Fruit fly (Drosophila melanogaster) whole organism, wandering third instar larva: ENCODE measurements around the gene CG7231.

Experiments
- Abd-B ChIP-seq: fragments of >200 bp; optimal IDR thresholded peaks from 2 replicates; lab custom pipeline; 2017; ENCODE audit warnings: missing biosample characterization, missing genetic modification characterization
- CG32264 ChIP-seq: fragments of 200-800 bp; sonication (Bioruptor generic); optimal IDR thresholded peaks from 2 replicates; lab custom pipeline; 2016; ENCODE audit warnings: missing biosample characterization, missing genetic modification characterization
- CrebA ChIP-seq: fragments of 200-800 bp; sonication (Bioruptor generic); optimal IDR thresholded peaks from 2 replicates; lab custom pipeline; 2016; ENCODE audit warnings: missing biosample characterization, mild to moderate bottlenecking, missing genetic modification characterization, borderline replicate concordance
- Dfd ChIP-seq: fragments of >200 bp; optimal IDR thresholded peaks from 2 replicates; lab custom pipeline; 2017; ENCODE audit warnings: missing biosample characterization, missing genetic modification characterization
- Dif ChIP-seq: fragments of 200-275, 200-300 bp; sonication (Bioruptor generic); optimal IDR thresholded peaks from 2 replicates; lab custom pipeline; 2018; ENCODE audit warnings: missing biosample characterization, missing genetic modification characterization; ENCODE audit not compliant: partially characterized antibody
- GATAd ChIP-seq: sonication (Bioruptor generic); optimal IDR thresholded peaks from 2 replicates; lab custom pipeline; 2016; ENCODE audit warnings: missing biosample characterization, missing genetic modification characterization
- HLH106 ChIP-seq: fragments of 200-800 bp; optimal IDR thresholded peaks from 3 replicates; lab custom pipeline; 2019; ENCODE audit warnings: missing biosample characterization, mild to moderate bottlenecking, missing genetic modification characterization, moderate library complexity
- Hnf4 ChIP-seq: fragments of 200-800 bp; sonication (Bioruptor generic); optimal IDR thresholded peaks from 2 replicates; lab custom pipeline; 2016; ENCODE audit warnings: missing biosample characterization, mild to moderate bottlenecking, missing genetic modification characterization
- Hr78 ChIP-seq: fragments of >200 bp; optimal IDR thresholded peaks from 2 replicates; lab custom pipeline; 2017; ENCODE audit warnings: missing biosample characterization, missing genetic modification characterization
- Hr83 ChIP-seq: fragments of 200-300 bp; sonication (Bioruptor generic); optimal IDR thresholded peaks from 2 replicates; lab custom pipeline; 2016; ENCODE audit warnings: missing biosample characterization, mild to moderate bottlenecking, missing genetic modification characterization, moderate library complexity; ENCODE audit not compliant: poor library complexity, severe bottlenecking
- Jra ChIP-seq: sonication (Bioruptor generic); optimal IDR thresholded peaks from 2 replicates; lab custom pipeline; 2016; ENCODE audit warnings: missing biosample characterization, missing genetic modification characterization
- Mio ChIP-seq: sonication (Bioruptor generic); optimal IDR thresholded peaks from 2 replicates; lab custom pipeline; 2016; ENCODE audit warnings: missing biosample characterization, missing genetic modification characterization
- Myc ChIP-seq: fragments of >200 bp; optimal IDR thresholded peaks from 2 replicates; lab custom pipeline; 2017
- N ChIP-seq: fragments of >200 bp; optimal IDR thresholded peaks from 2 replicates; lab custom pipeline; 2018; ENCODE audit warnings: missing biosample characterization, missing external identifiers, missing genetic modification characterization
- OdsH ChIP-seq: fragments of 200-800 bp; sonication (Bioruptor generic); optimal IDR thresholded peaks from 2 replicates; lab custom pipeline; 2016; ENCODE audit warnings: missing biosample characterization, mild to moderate bottlenecking, missing genetic modification characterization
- Rel ChIP-seq, 2 experiments: fragments of 200-800 bp; sonication (Bioruptor generic) in 1 of 2; optimal IDR thresholded peaks; 2 replicates in 1 of 2; 3 replicates in 1 of 2; lab custom pipeline; 2016 to 2019; ENCODE audit warnings: mild to moderate bottlenecking in 2 of 2, missing biosample characterization in 2 of 2, missing genetic modification characterization in 2 of 2, moderate library complexity in 1 of 2
- Sp1 ChIP-seq: fragments of 200-800 bp; sonication (Bioruptor generic); optimal IDR thresholded peaks from 3 replicates; lab custom pipeline; 2019; ENCODE audit warnings: missing biosample characterization, mild to moderate bottlenecking, missing genetic modification characterization, moderate library complexity
- Vsx2 ChIP-seq: fragments of 200-300, 225-300 bp; sonication (Bioruptor generic); optimal IDR thresholded peaks from 2 replicates; lab custom pipeline; 2018; ENCODE audit warnings: missing biosample characterization, missing genetic modification characterization; ENCODE audit not compliant: partially characterized antibody
- br ChIP-seq: fragments of 200-800 bp; sonication (Bioruptor generic); optimal IDR thresholded peaks from 2 replicates; lab custom pipeline; 2016; ENCODE audit warnings: missing biosample characterization, missing genetic modification characterization
- brk ChIP-seq: fragments of 200-800 bp; sonication (Bioruptor generic); optimal IDR thresholded peaks from 2 replicates; lab custom pipeline; 2016; ENCODE audit warnings: missing biosample characterization, mild to moderate bottlenecking, missing genetic modification characterization
- dl ChIP-seq, 2 experiments: fragments of 175-275, 200-275 bp in 1 of 2; fragments of 200-275 bp in 1 of 2; sonication (Bioruptor generic); optimal IDR thresholded peaks; lab custom pipeline; 2018; ENCODE audit warnings: mild to moderate bottlenecking in 2 of 2, missing biosample characterization in 2 of 2, missing genetic modification characterization in 2 of 2, moderate library complexity in 2 of 2; ENCODE audit not compliant: partially characterized antibody in 2 of 2, insufficient read depth in 1 of 2
- dmrt93B ChIP-seq: fragments of 200-800 bp; sonication (Bioruptor generic); optimal IDR thresholded peaks from 2 replicates; lab custom pipeline; 2018; ENCODE audit warnings: missing biosample characterization, mild to moderate bottlenecking, missing genetic modification characterization
- dsf ChIP-seq: sonication (Bioruptor generic); optimal IDR thresholded peaks from 2 replicates; lab custom pipeline; 2016; ENCODE audit warnings: missing biosample characterization, missing genetic modification characterization, borderline replicate concordance
- ey ChIP-seq: fragments of 200-800 bp; sonication (Bioruptor generic); optimal IDR thresholded peaks from 2 replicates; lab custom pipeline; 2016; ENCODE audit warnings: missing biosample characterization, missing genetic modification characterization
- foxo ChIP-seq, 2 experiments: fragments of 200-800 bp; sonication (Bioruptor generic); optimal IDR thresholded peaks; 2 replicates in 1 of 2; 3 replicates in 1 of 2; lab custom pipeline; 2016 to 2017; ENCODE audit warnings: missing biosample characterization in 2 of 2, missing genetic modification characterization in 2 of 2
- fru ChIP-seq: fragments of 200-800 bp; sonication (Bioruptor generic); optimal IDR thresholded peaks from 3 replicates; lab custom pipeline; 2016; ENCODE audit warnings: missing biosample characterization, mild to moderate bottlenecking, missing genetic modification characterization
- h ChIP-seq: fragments of 200-800 bp; sonication (Bioruptor generic); optimal IDR thresholded peaks from 3 replicates; lab custom pipeline; 2016; ENCODE audit warnings: missing biosample characterization, mild to moderate bottlenecking, missing genetic modification characterization
- jim ChIP-seq: fragments of 175-275, 200-325 bp; sonication (Bioruptor generic); optimal IDR thresholded peaks from 2 replicates; lab custom pipeline; 2016; ENCODE audit warnings: missing biosample characterization, mild to moderate bottlenecking, missing genetic modification characterization
- lola ChIP-seq: fragments of >200 bp; optimal IDR thresholded peaks from 2 replicates; lab custom pipeline; 2017; ENCODE audit warnings: missing biosample characterization, missing genetic modification characterization
- pan ChIP-seq: fragments of >200 bp; optimal IDR thresholded peaks from 2 replicates; lab custom pipeline; 2017
- psq ChIP-seq: fragments of 200-800 bp; sonication (Bioruptor generic); optimal IDR thresholded peaks from 3 replicates; lab custom pipeline; 2017; ENCODE audit warnings: missing biosample characterization, mild to moderate bottlenecking, missing genetic modification characterization, moderate library complexity
- rgr ChIP-seq: fragments of 200-800 bp; sonication (Bioruptor generic); optimal IDR thresholded peaks from 3 replicates; lab custom pipeline; 2016; ENCODE audit warnings: missing biosample characterization, mild to moderate bottlenecking, missing genetic modification characterization
- sage ChIP-seq: fragments of 200-800 bp; sonication (Bioruptor generic); optimal IDR thresholded peaks from 2 replicates; lab custom pipeline; 2016; ENCODE audit warnings: missing biosample characterization, mild to moderate bottlenecking, missing genetic modification characterization
- sv ChIP-seq: fragments of 200-800 bp; sonication (Bioruptor generic); optimal IDR thresholded peaks from 3 replicates; lab custom pipeline; 2016; ENCODE audit warnings: missing biosample characterization, missing genetic modification characterization
- tai ChIP-seq: sonication (Bioruptor generic); optimal IDR thresholded peaks from 2 replicates; lab custom pipeline; 2016; ENCODE audit warnings: missing biosample characterization, missing genetic modification characterization
- usp ChIP-seq: fragments of >200 bp; optimal IDR thresholded peaks from 2 replicates; lab custom pipeline; 2017; ENCODE audit warnings: missing biosample characterization, missing genetic modification characterization
- woc ChIP-seq: sonication (Bioruptor generic); optimal IDR thresholded peaks from 2 replicates; lab custom pipeline; 2016; ENCODE audit warnings: missing biosample characterization, mild to moderate bottlenecking, missing genetic modification characterization

The CG7231 gene

dm6 chr2L:8031588-8031987, 47.8 kb downstream of the CG7231 start:
- TF ChIP-seq br = no peak
- TF ChIP-seq Dif (GFP tag; lab: Kevin White, UChicago) = peak; percentile 67
- TF ChIP-seq dsf (GFP tag; lab: Kevin White, UChicago) = no peak
- TF ChIP-seq Sp1 = no peak
- TF ChIP-seq psq (GFP tag; lab: Kevin White, UChicago) = peak; percentile 40
- TF ChIP-seq dmrt93B (GFP tag; lab: Kevin White, UChicago) = no peak
- TF ChIP-seq dl (GFP tag; optimal IDR thresholded peaks at IDR 0.05; lab: Kevin White, UChicago; ENCODE audit: insufficient read depth in 1 of 2, partially characterized antibody in 2 of 2) = peak in 1 of 2 experiments; percentile 56
- TF ChIP-seq GATAd (GFP tag; lab: Kevin White, UChicago) = no peak
- no peak for TF ChIP-seq woc (GFP tag; lab: Kevin White, UChicago)
- TF ChIP-seq Hnf4 = peak; percentile 6

- TF ChIP-seq HLH106 = no peak
- TF ChIP-seq dl (GFP tag; optimal IDR thresholded peaks at IDR 0.05; lab: Kevin White, UChicago; ENCODE audit: insufficient read depth in 1 of 2, partially characterized antibody in 2 of 2) = no peak
- TF ChIP-seq Myc (lab: Kevin White, UChicago) = no peak
- no peak for TF ChIP-seq tai (GFP tag; lab: Kevin White, UChicago)
- TF ChIP-seq woc (GFP tag; lab: Kevin White, UChicago) = no peak
- TF ChIP-seq Dfd (GFP tag; lab: Kevin White, UChicago) = no peak
- TF ChIP-seq h (GFP tag; lab: Kevin White, UChicago) = peak; percentile 21
- no peak for TF ChIP-seq Abd-B (GFP tag; lab: Kevin White, UChicago)
- no peak for TF ChIP-seq pan (lab: Kevin White, UChicago)
- TF ChIP-seq Sp1 = no peak
- peak; percentile 12 for TF ChIP-seq fru
- TF ChIP-seq N = no peak
- TF ChIP-seq foxo (GFP tag; optimal IDR thresholded peaks at IDR 0.05; lab: Kevin White, UChicago) = peak in 1 of 2 experiments; percentile 8
- TF ChIP-seq br = no peak
- no peak for TF ChIP-seq Hr83 (GFP tag; lab: Kevin White, UChicago)
- no peak for TF ChIP-seq brk (GFP tag; lab: Kevin White, UChicago)
- no peak for TF ChIP-seq ey (GFP tag; lab: Kevin White, UChicago)
- peak; percentile 10 for TF ChIP-seq OdsH (GFP tag; lab: Kevin White, UChicago)
- TF ChIP-seq Mio = no peak
- no peak for TF ChIP-seq Hr78 (GFP tag; lab: Kevin White, UChicago)
- TF ChIP-seq usp (GFP tag; lab: Kevin White, UChicago) = no peak
- TF ChIP-seq Hnf4 = no peak
- no peak for TF ChIP-seq Dif (GFP tag; lab: Kevin White, UChicago)
- no peak for TF ChIP-seq lola (GFP tag; lab: Kevin White, UChicago)
- no peak for TF ChIP-seq CrebA (GFP tag; lab: Kevin White, UChicago)
- no peak for TF ChIP-seq sage
- no peak for TF ChIP-seq Vsx2 (GFP tag; lab: Kevin White, UChicago)
- TF ChIP-seq dmrt93B (GFP tag; lab: Kevin White, UChicago) = no peak
- TF ChIP-seq sv (GFP tag; lab: Kevin White, UChicago) = no peak
- TF ChIP-seq CG32264 (GFP tag; lab: Kevin White, UChicago) = no peak
- no peak for TF ChIP-seq jim (GFP tag; lab: Kevin White, UChicago)
- TF ChIP-seq Rel (GFP tag; optimal IDR thresholded peaks at IDR 0.05; lab: Kevin White, UChicago) = no peak
- no peak for TF ChIP-seq Rel (tag; optimal IDR thresholded peaks at IDR 0.05; lab: Kevin White, UChicago)
- peak; percentile 1 for TF ChIP-seq psq (GFP tag; lab: Kevin White, UChicago)
Observed at dm6 chr2L:8033756-8034155, 50.0 kb downstream of the CG7231 start.

- TF ChIP-seq h (GFP tag; lab: Kevin White, UChicago) (peak; percentile 31), Jra (no peak), usp (GFP tag; lab: Kevin White, UChicago) (no peak), rgr (GFP tag; lab: Kevin White, UChicago) (peak; percentile 47), Hnf4 (peak; percentile 31), psq (GFP tag; lab: Kevin White, UChicago) (peak; percentile 16), fru (peak; percentile 43), br (peak; percentile 18), ey (GFP tag; lab: Kevin White, UChicago) (peak; percentile 39), foxo (GFP tag; optimal IDR thresholded peaks at IDR 0.05; lab: Kevin White, UChicago) (peak in 1 of 2 experiments; percentile 41)
- TF ChIP-seq, all 38 proteins: peak for 8
Observed at dm6 chr2L:8034734-8035133, 51.0 kb downstream of the CG7231 start.
